Fruit fly (Drosophila melanogaster): ENCODE measurements around the gene strat.

strat gene

DNA sequence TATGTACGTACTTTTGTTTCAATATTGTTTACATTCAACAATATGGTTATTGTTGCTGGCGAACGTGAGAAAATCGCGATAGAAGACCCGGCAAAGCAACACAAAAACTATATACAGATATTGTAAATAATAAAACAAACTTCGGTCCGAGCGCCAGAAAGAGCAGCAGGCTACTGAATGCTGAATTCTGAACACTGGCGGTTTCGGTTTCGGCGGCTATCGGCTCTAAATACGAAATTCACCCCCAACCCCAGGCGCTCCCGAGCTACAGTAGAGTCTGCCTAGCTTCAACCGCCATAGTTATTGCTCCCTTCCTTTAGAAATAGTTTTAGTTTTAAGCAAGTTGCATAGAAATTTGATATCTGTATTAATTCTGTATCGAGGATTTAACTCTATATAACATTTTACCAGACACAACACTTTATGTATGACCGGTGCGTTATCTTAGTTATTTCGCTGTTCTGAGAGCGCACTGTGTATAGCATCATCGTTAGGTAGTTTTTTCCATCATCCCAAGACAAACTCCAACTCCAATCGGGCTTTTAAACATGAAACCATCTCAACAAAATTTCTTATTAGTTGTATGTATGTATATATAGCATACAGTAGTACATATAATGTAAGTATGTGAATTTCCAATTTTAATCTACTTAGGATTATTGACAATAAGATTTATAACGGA is 42.3 kb downstream of the strat start, which contains the start of gene CG7627 (continued):
- TF ChIP-seq CHES-1-like (GFP tag; optimal IDR thresholded peaks at IDR 0.05) (peak; percentile 84), CG17568 (GFP tag; optimal IDR thresholded peaks at IDR 0.05) (peak; percentile 45), CG34422 (GFP tag; IDR thresholded peaks at IDR 0.05) (peak; percentile 79), CG17829 (tag; optimal IDR thresholded peaks at IDR 0.05) (peak; percentile 72), CG12769 (tag; optimal IDR thresholded peaks at IDR 0.05) (peak; percentile 69), CG2202 (tag; optimal IDR thresholded peaks at IDR 0.05) (no peak), cato (GFP tag; optimal IDR thresholded peaks at IDR 0.05; ENCODE audit: borderline replicate concordance) (no peak), Dek (tag; optimal IDR thresholded peaks at IDR 0.05) (peak; percentile 65), Atf3 (GFP tag; optimal IDR thresholded peaks at IDR 0.05) (peak; percentile 44), mirr (GFP tag; optimal IDR thresholded peaks at IDR 0.05) (no peak), rib (GFP tag; IDR thresholded peaks at IDR 0.05) (peak; percentile 57; the same call in 1 of the 2 replicates), HLHmδ (GFP tag; optimal IDR thresholded peaks at IDR 0.05) (no peak), tx (GFP tag; optimal IDR thresholded peaks at IDR 0.05) (peak; percentile 57), CG5953 (GFP tag; IDR thresholded peaks at IDR 0.05) (no peak), Doc3 (GFP tag; IDR thresholded peaks at IDR 0.05; ENCODE audit: partially characterized antibody) (no peak), B-H1 (GFP tag; IDR thresholded peaks at IDR 0.05) (no peak), gsb (GFP tag; IDR thresholded peaks at IDR 0.05) (peak; percentile 43; the same call in 1 of the 2 replicates), CG7556 (GFP tag; optimal IDR thresholded peaks at IDR 0.05) (peak; percentile 85), CG13123 (GFP tag; optimal IDR thresholded peaks at IDR 0.05) (no peak), CG12071 (GFP tag; optimal IDR thresholded peaks at IDR 0.05) (peak; percentile 32), CG1792 (GFP tag; optimal IDR thresholded peaks at IDR 0.05) (peak; percentile 43), sr (GFP tag; IDR thresholded peaks at IDR 0.05) (peak; percentile 22; the same call in 1 of the 3 replicates)

DNA sequence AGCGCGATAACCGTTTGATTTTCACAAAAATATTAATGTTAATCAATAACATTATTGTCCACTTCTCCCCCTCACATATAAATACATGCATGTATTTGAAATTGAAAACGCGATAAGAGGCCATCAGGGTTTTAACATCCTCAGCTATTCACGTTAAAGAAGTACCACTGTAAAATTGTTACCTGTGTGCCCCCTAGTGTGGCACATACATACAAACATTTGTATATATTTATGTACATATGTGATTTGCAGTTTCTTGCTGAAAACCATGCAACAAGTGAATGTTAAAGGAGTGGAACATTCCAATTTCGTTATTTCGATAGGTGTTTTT is 42.8 kb downstream of the strat start:
- no peak for TF ChIP-seq CG13624 (GFP tag; optimal IDR thresholded peaks at IDR 0.05)
- TF ChIP-seq CG8765 (GFP tag; IDR thresholded peaks at IDR 0.05): 0 out of 2 replicates have a peak, but pooled peaks have one; percentile 9
- TF ChIP-seq Elba2 (GFP tag; optimal IDR thresholded peaks at IDR 0.05): peak; percentile 63
- TF ChIP-seq ftz-f1 (GFP tag; optimal IDR thresholded peaks at IDR 0.05): no peak
- TF ChIP-seq exex (tag; optimal IDR thresholded peaks at IDR 0.05): peak; percentile 5
- peak in 1 of 2 experiments; percentile 67 for TF ChIP-seq insv (GFP tag; optimal IDR thresholded peaks at IDR 0.05)
- peak; percentile 37 for TF ChIP-seq Med (GFP tag)
- no peak for TF ChIP-seq Optix (GFP tag; IDR thresholded peaks at IDR 0.05)
- no peak for TF ChIP-seq Mad (GFP tag; optimal IDR thresholded peaks at IDR 0.05)
- TF ChIP-seq sug (tag; optimal IDR thresholded peaks at IDR 0.05): peak; percentile 77

- peak; percentile 94 for TF ChIP-seq hb (GFP tag; IDR thresholded peaks at IDR 0.05; ENCODE audit: partially characterized antibody)
- peak; percentile 69; the same call in 2 of the 4 replicates for TF ChIP-seq chinmo (GFP tag; IDR thresholded peaks at IDR 0.05; ENCODE audit: partially characterized antibody)
- peak; percentile 38 for TF ChIP-seq CG18262 (tag; optimal IDR thresholded peaks at IDR 0.05)
- TF ChIP-seq Dll (GFP tag; IDR thresholded peaks at IDR 0.05; ENCODE audit: partially characterized antibody): peak; percentile 97
- peak; percentile 47 for TF ChIP-seq CG13894 (tag; optimal IDR thresholded peaks at IDR 0.05)
- peak in 1 of 2 experiments; percentile 40 for TF ChIP-seq insv (GFP tag; optimal IDR thresholded peaks at IDR 0.05)
- no peak for TF ChIP-seq HmgD (GFP tag; optimal IDR thresholded peaks at IDR 0.05)
- TF ChIP-seq inv (GFP tag; IDR thresholded peaks at IDR 0.05; ENCODE audit: partially characterized antibody): peak; percentile 88
- no peak for TF ChIP-seq Sox102F (GFP tag; optimal IDR thresholded peaks at IDR 0.05)
- peak; percentile 4 for TF ChIP-seq salm (tag; optimal IDR thresholded peaks at IDR 0.05)
- peak; percentile 10 for TF ChIP-seq CG17359 (tag; optimal IDR thresholded peaks at IDR 0.05)
- TF ChIP-seq CG7963 (GFP tag; IDR thresholded peaks at IDR 0.05; ENCODE audit: partially characterized antibody): peak; percentile 85
- peak; percentile 29 for TF ChIP-seq Myb (GFP tag; optimal IDR thresholded peaks at IDR 0.05)
- peak; percentile 75 for TF ChIP-seq Dref (GFP tag; IDR thresholded peaks at IDR 0.05)
- peak; percentile 66 for TF ChIP-seq kni (GFP tag; optimal IDR thresholded peaks at IDR 0.05)
Measured at dm6 chr2L:8364006-8364956, 44.2 kb downstream of the strat start, which contains the start of the genes RpS13 and CSN8. RpS13 (minus strand) TSS chr2L:8364662. CSN8 (plus strand) TSS chr2L:8364855.

All from whole organism, embryonic.